Fruit fly (Drosophila melanogaster) whole organism, adult: ENCODE data around the gene aay.

Experiments used
- CG11617 ChIP-seq: fragments of 200-800 bp; sonication (Bioruptor generic); optimal IDR thresholded peaks from 2 replicates; lab custom pipeline; 2017; ENCODE audit warnings: mild to moderate bottlenecking, missing biosample characterization, missing genetic modification reagents, missing genetic modification characterization
- CG12768 ChIP-seq: fragments of 200-800 bp; sonication (Bioruptor generic); optimal IDR thresholded peaks from 2 replicates; lab custom pipeline; 2017; ENCODE audit warnings: missing biosample characterization, missing genetic modification characterization, mild to moderate bottlenecking, moderate library complexity, missing genetic modification reagents
- CG14711 ChIP-seq: fragments of 200-800 bp; sonication (Bioruptor generic); optimal IDR thresholded peaks from 2 replicates; lab custom pipeline; 2018; ENCODE audit warnings: missing biosample characterization, mild to moderate bottlenecking, missing genetic modification characterization, moderate library complexity
- CG1620 ChIP-seq: fragments of 200-800 bp; sonication (Bioruptor generic); optimal IDR thresholded peaks from 2 replicates; lab custom pipeline; 2016; ENCODE audit warnings: missing biosample characterization, missing genetic modification characterization
- CG33017 ChIP-seq: fragments of 200-800 bp; sonication (Bioruptor generic); optimal IDR thresholded peaks from 2 replicates; lab custom pipeline; 2018; ENCODE audit warnings: missing biosample characterization, mild to moderate bottlenecking, missing genetic modification characterization, moderate library complexity
- CG5204 ChIP-seq: fragments of 200-800 bp; sonication (Bioruptor generic); optimal IDR thresholded peaks from 2 replicates; lab custom pipeline; 2016; ENCODE audit warnings: missing biosample characterization, missing genetic modification characterization
- CG7045 ChIP-seq: fragments of 200-800 bp; sonication (Bioruptor generic); optimal IDR thresholded peaks from 2 replicates; lab custom pipeline; 2017; ENCODE audit warnings: missing biosample characterization, mild to moderate bottlenecking, missing genetic modification characterization
- CG7101 ChIP-seq: fragments of 200-800 bp; sonication (Bioruptor generic); optimal IDR thresholded peaks from 2 replicates; lab custom pipeline; 2018; ENCODE audit warnings: missing biosample characterization, mild to moderate bottlenecking, missing genetic modification characterization, moderate library complexity
- Clk ChIP-seq: fragments of 200-800 bp; sonication (Bioruptor generic); optimal IDR thresholded peaks from 2 replicates; lab custom pipeline; 2017; ENCODE audit warnings: missing biosample characterization, missing genetic modification characterization
- Crg-1 ChIP-seq: fragments of 200-800 bp; sonication (Bioruptor generic); optimal IDR thresholded peaks from 2 replicates; lab custom pipeline; 2016; ENCODE audit warnings: missing biosample characterization, missing genetic modification characterization
- Hr96 ChIP-seq: fragments of 200-800 bp; sonication (Bioruptor generic); optimal IDR thresholded peaks from 2 replicates; lab custom pipeline; 2016; ENCODE audit warnings: missing biosample characterization, missing genetic modification characterization
- Mnt ChIP-seq: fragments of 200-800 bp; sonication (Bioruptor generic); optimal IDR thresholded peaks from 2 replicates; lab custom pipeline; 2016; ENCODE audit warnings: missing biosample characterization, mild to moderate bottlenecking, missing genetic modification characterization
- bab1 ChIP-seq: fragments of 200-800 bp; sonication (Bioruptor generic); optimal IDR thresholded peaks from 3 replicates; lab custom pipeline; 2019; ENCODE audit warnings: missing biosample characterization, mild to moderate bottlenecking, missing genetic modification characterization, moderate library complexity
- cic ChIP-seq: fragments of 200-800 bp; sonication (Bioruptor generic); optimal IDR thresholded peaks from 2 replicates; lab custom pipeline; 2017; ENCODE audit warnings: missing biosample characterization, mild to moderate bottlenecking, missing genetic modification characterization, moderate library complexity
- cnc ChIP-seq, 2 experiments: fragments of >200 bp; optimal IDR thresholded peaks; 2 replicates each; lab custom pipeline; 2017
- kay ChIP-seq: fragments of 200-800 bp; sonication (Bioruptor generic); peaks from one replicate; lab custom pipeline; 2016; ENCODE audit warnings: missing biosample characterization, missing genetic modification characterization, borderline replicate concordance
- ovo ChIP-seq: fragments of 200-800 bp; sonication (Bioruptor generic); optimal IDR thresholded peaks from 2 replicates; lab custom pipeline; 2016; ENCODE audit warnings: missing biosample characterization, missing genetic modification characterization
- pad ChIP-seq: fragments of 200-800 bp; sonication (Bioruptor generic); optimal IDR thresholded peaks from 3 replicates; lab custom pipeline; 2017; ENCODE audit warnings: missing biosample characterization, missing genetic modification characterization, mild to moderate bottlenecking, moderate library complexity, missing genetic modification reagents
- tj ChIP-seq: fragments of 200-800 bp; sonication (Bioruptor generic); optimal IDR thresholded peaks from 3 replicates; lab custom pipeline; 2017; ENCODE audit warnings: missing biosample characterization, mild to moderate bottlenecking, missing genetic modification characterization, moderate library complexity
- toe ChIP-seq: fragments of 200-800 bp; sonication (Bioruptor generic); optimal IDR thresholded peaks from 2 replicates; lab custom pipeline; 2016; ENCODE audit warnings: missing biosample characterization, missing genetic modification characterization

The aay gene

DNA sequence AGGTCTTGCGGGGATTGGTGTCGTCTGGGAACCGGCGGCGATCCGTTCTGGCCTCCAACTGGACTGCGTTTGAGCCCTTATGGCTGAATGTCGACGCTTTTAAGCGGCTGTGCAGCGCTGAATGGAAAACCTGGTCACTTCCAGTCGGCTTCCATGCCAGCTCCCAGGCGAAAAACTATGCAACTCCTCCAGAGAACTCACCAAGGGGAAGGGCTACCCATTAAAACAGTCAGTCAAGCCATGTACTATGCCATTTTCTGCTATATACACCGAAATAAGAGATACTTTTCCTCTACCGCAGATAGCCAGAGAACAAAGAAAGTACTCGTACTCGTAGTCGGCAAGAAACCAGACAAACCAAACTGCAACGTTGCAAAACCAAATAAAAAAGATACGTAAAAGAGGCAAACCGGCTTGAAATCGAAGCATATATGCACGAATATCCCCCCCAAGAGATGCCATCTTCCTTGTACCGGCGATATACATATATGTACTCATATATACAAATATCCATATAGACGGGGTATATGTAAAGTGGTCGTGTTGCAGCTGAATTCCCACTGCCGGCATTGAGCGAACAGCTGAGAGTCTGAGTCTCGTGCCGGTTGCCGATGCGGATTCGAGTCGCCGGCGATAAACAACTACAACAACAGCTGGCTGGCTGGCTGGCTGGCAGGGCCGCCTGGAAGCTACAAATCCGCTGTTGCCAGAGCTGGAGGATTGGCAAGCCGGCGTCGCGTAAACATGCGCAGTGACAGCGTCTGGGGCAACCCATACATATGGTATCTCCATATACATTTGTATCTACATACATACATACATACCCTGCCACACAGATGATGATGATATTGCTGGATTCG is 43.3 kb upstream of the aay start, which contains the start of gene Hsp67Ba:
Gene Hsp67Ba, minus strand, starts transcription at position 51 of the 860 bp plus-strand sequence.
- TF ChIP-seq cnc (optimal IDR thresholded peaks at IDR 0.05; lab: Kevin White, UChicago), result no peak
- TF ChIP-seq tj (GFP tag; lab: Kevin White, UChicago), result peak; percentile 84

DNA sequence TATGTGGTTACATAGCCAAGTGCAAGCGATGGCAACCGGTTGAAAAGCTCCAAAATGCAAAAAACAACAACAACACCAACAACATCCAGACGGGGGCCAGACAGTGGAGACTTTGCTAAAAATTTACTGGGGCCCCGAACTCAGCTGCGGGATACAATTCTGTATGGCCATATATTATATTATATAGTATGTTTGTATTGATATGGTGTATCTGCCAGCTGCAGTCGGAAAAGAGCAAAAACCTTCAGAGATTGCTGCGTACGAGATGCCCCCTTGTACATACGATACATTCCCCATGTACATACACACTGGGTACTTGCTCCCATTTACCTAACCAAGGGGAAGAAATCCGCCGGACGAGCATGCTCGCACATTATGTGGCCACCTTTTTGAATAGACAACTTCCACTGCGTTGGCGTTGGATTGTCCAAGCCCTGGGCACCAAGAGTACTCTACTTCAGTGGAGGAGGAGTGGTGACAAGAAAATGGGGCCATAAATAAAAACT is 42.7 kb upstream of the aay start:
- TF ChIP-seq ovo (no peak), cic (GFP tag; lab: Kevin White, UChicago) (no peak), toe (GFP tag; lab: Kevin White, UChicago) (no peak), pad (no peak)

DNA sequence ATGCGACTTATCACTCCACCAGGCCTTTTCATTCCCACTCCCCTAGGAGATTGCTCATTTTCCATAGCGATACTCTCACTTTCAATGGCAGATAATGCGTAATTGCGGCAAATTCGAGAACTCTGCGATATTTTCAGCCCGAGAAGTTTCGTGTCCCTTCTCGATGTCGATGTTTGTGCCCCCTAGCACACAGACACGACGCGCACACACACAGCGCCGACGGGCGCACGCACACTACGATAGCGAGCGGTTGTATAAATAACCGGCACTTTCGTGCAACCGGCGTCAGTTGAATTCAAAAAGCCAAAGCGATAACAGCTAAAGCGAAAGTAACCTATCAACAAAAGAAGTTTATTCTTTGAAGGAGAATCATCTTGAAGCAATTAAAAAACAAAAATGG is 41.5 kb upstream of the aay start, which contains the start of gene Hsp23:
Gene Hsp23, plus strand, starts transcription at position 281 of the 400 bp plus-strand sequence.
- TF ChIP-seq CG5204 (GFP tag; lab: Kevin White, UChicago) (no peak), Crg-1 (GFP tag; lab: Kevin White, UChicago) (no peak)

DNA sequence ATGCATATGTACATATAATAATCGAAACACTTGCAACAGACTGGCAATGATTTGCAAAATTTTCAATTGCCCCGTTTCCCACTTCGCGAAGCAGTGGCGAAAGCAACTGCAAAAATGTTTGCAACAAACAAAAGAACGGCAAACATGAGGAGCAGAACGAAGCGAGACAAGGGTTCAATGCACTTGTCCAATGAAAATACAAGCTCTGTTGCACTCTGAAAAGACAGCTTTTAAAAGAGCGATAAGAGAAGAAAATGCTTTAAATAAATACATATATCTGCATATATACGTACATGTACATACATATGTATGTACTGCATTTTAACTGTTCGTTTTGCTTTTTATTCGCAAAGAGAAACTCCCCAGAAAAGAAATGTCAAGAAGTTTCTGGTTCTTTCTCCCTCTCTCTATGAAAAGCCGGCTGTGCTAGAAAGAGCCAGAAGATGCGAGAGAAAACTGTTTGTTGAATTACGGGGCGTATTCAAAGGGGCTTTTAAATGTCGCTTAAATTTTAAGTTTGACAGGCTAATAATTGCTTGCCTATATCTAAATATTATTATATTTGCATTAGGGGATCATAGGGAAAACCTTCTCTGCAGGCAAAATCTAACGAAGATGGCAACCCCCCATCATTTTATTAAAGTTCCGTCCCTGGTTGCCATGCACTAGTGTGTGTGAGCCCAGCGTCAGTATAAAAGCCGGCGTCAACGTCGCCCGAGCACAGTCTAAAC is 39.5 kb upstream of the aay start, which contains the start of gene Hsp27:
Gene Hsp27, plus strand, starts transcription at position 719 of the 731 bp plus-strand sequence.
- peak; percentile 97 for TF ChIP-seq CG14711
- TF ChIP-seq tj (GFP tag; lab: Kevin White, UChicago), result peak; percentile 75
- peak; percentile 77 for TF ChIP-seq ovo
- peak; percentile 98 for TF ChIP-seq CG7101 (tag; lab: Kevin White, UChicago)
- TF ChIP-seq cic (GFP tag; lab: Kevin White, UChicago), result peak; percentile 91
- TF ChIP-seq pad, result peak; percentile 92
- TF ChIP-seq CG12768 (GFP tag; lab: Kevin White, UChicago), result peak; percentile 99
- TF ChIP-seq Mnt, result peak; percentile 96
- peak; percentile 93 for TF ChIP-seq toe (GFP tag; lab: Kevin White, UChicago)
- TF ChIP-seq Clk (GFP tag; lab: Kevin White, UChicago), result peak; percentile 92
- peak; percentile 93 for TF ChIP-seq CG5204 (GFP tag; lab: Kevin White, UChicago)
- TF ChIP-seq Hr96 (GFP tag; lab: Kevin White, UChicago), result peak; percentile 97
- peak; percentile 97 for TF ChIP-seq Crg-1 (GFP tag; lab: Kevin White, UChicago)
- TF ChIP-seq bab1 (GFP tag; lab: Kevin White, UChicago), result peak; percentile 99
- peak; percentile 99 for TF ChIP-seq kay
- peak; percentile 99 for TF ChIP-seq CG33017
- TF ChIP-seq CG11617 (GFP tag; lab: Kevin White, UChicago), result peak; percentile 96
- TF ChIP-seq CG7045 (GFP tag; lab: Kevin White, UChicago), result peak; percentile 97
- TF ChIP-seq cnc (optimal IDR thresholded peaks at IDR 0.05; lab: Kevin White, UChicago), result peak in 1 of 2 experiments; percentile 69
- peak; percentile 88 for TF ChIP-seq CG1620 (GFP tag; lab: Kevin White, UChicago)

DNA sequence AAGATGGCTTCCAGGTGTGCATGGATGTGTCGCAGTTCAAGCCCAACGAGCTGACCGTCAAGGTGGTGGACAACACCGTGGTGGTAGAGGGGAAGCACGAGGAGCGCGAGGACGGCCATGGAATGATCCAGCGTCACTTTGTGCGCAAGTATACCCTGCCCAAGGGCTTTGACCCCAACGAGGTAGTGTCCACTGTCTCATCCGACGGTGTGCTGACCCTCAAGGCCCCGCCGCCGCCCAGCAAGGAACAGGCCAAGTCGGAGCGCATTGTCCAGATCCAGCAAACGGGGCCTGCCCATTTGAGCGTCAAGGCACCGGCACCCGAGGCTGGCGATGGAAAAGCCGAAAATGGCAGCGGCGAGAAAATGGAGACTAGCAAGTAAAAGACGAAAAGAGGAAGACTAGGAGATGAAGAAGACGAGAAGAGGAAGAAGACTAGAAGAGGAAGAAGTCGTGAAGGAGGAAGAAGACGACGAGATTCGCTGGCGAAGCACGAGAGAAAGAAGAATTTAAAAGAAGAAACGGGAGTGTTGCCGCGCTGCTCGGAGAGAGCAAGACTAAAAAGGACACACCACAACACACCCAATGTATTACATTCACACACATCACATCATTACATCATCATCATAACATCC is 38.5 kb upstream of the aay start:
- TF ChIP-seq CG7101 (tag; lab: Kevin White, UChicago) (no peak), pad (no peak), ovo (no peak), CG1620 (GFP tag; lab: Kevin White, UChicago) (no peak), CG33017 (no peak), CG5204 (GFP tag; lab: Kevin White, UChicago) (no peak), bab1 (GFP tag; lab: Kevin White, UChicago) (no peak), cic (GFP tag; lab: Kevin White, UChicago) (no peak), CG11617 (GFP tag; lab: Kevin White, UChicago) (no peak), CG12768 (GFP tag; lab: Kevin White, UChicago) (no peak), cnc (optimal IDR thresholded peaks at IDR 0.05; lab: Kevin White, UChicago) (no peak), Mnt (no peak), CG14711 (no peak), CG7045 (GFP tag; lab: Kevin White, UChicago) (no peak), kay (no peak), toe (GFP tag; lab: Kevin White, UChicago) (no peak)

DNA sequence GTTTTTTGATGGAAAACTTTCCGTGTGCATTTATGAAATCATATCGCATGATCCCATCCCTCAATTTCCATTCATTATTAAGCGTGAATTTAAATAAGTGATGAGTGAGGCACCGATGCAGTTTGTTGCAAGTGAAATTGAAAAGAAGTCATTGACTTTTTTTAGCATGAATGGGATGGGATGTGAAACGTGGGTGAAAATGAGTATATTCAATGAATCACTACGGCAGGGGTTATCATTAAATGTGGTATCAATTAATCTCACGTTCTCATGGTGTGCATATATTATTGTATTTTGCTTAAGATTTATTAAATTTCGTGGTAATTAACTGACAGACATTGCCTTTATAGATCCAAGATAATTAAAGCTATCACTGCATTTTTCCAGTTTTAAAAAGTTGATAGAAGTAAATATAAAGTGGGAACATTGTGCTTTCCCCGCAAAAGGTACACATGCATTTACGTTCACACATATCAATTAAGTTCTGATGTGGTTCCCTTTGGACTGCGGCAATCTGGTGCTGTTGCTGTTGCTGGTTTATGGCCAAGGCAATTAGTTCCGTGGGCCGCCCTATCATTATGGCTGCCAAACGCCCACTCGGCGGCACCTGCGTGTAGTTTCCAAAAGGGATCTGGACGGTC is 31.6 kb upstream of the aay start:
- TF ChIP-seq CG7101 (tag; lab: Kevin White, UChicago) (no peak), bab1 (GFP tag; lab: Kevin White, UChicago) (no peak), CG11617 (GFP tag; lab: Kevin White, UChicago) (no peak), CG5204 (GFP tag; lab: Kevin White, UChicago) (no peak), ovo (no peak), cnc (optimal IDR thresholded peaks at IDR 0.05; lab: Kevin White, UChicago) (no peak), cic (GFP tag; lab: Kevin White, UChicago) (peak; percentile 70), kay (peak; percentile 84), CG12768 (GFP tag; lab: Kevin White, UChicago) (peak; percentile 20), CG33017 (no peak), Mnt (no peak), toe (GFP tag; lab: Kevin White, UChicago) (no peak), CG14711 (no peak), CG1620 (GFP tag; lab: Kevin White, UChicago) (no peak), CG7045 (GFP tag; lab: Kevin White, UChicago) (peak; percentile 33), Crg-1 (GFP tag; lab: Kevin White, UChicago) (no peak), pad (no peak), tj (GFP tag; lab: Kevin White, UChicago) (peak; percentile 34), Clk (GFP tag; lab: Kevin White, UChicago) (no peak), Hr96 (GFP tag; lab: Kevin White, UChicago) (no peak)
